Fruit fly (Drosophila melanogaster) whole organism: ENCODE data around the gene Mtr3.

ENCODE experiments used
- CG8478 ChIP-seq: fragments of >200 bp; optimal IDR thresholded peaks from 2 replicates; lab custom pipeline; 2018; ENCODE audit warnings: inconsistent platforms
- Dll ChIP-seq: fragments of >200 bp; optimal IDR thresholded peaks from 2 replicates; lab custom pipeline; 2017
- EcR ChIP-seq, 2 experiments: fragments of >200 bp; optimal IDR thresholded peaks; 2 replicates each; lab custom pipeline; 2017; ENCODE audit warnings: missing biosample characterization in 2 of 2, missing genetic modification characterization in 2 of 2, missing genetic modification reagents in 2 of 2
- pan ChIP-seq: fragments of >200 bp; optimal IDR thresholded peaks from 2 replicates; lab custom pipeline; 2017
- psq ChIP-seq: fragments of >200 bp; optimal IDR thresholded peaks from 2 replicates; lab custom pipeline; 2017
- usp ChIP-seq: fragments of >200 bp; optimal IDR thresholded peaks from 2 replicates; lab custom pipeline; 2017; ENCODE audit warnings: missing biosample characterization, missing genetic modification characterization, mixed read lengths

The Mtr3 gene

dm6 chr3L:19913328-19913936, at the start of gene Mtr3:
TSS of gene Mtr3 (minus strand) at chr3L:19913715.
- TF ChIP-seq CG8478 (lab: Kevin White, UChicago) (no peak), EcR (GFP tag; optimal IDR thresholded peaks at IDR 0.05; lab: Kevin White, UChicago) (no peak), Dll (lab: Kevin White, UChicago) (no peak), usp (GFP tag; lab: Kevin White, UChicago) (no peak), pan (no peak), psq (lab: Kevin White, UChicago) (no peak)

- TF ChIP-seq usp (GFP tag; lab: Kevin White, UChicago) (no peak), pan (no peak), EcR (GFP tag; optimal IDR thresholded peaks at IDR 0.05; lab: Kevin White, UChicago) (no peak), CG8478 (lab: Kevin White, UChicago) (no peak), Dll (lab: Kevin White, UChicago) (no peak), psq (lab: Kevin White, UChicago) (no peak)
Measured at dm6 chr3L:19961805-19962204, 48.3 kb upstream of the Mtr3 start.

- TF ChIP-seq pan (no peak), Dll (lab: Kevin White, UChicago) (no peak), usp (GFP tag; lab: Kevin White, UChicago) (no peak), EcR (GFP tag; optimal IDR thresholded peaks at IDR 0.05; lab: Kevin White, UChicago) (no peak), psq (lab: Kevin White, UChicago) (no peak), CG8478 (lab: Kevin White, UChicago) (no peak)
Measured at dm6 chr3L:19955699-19956098, 42.2 kb upstream of the Mtr3 start, which contains the start of gene CG42263. TSS of gene CG42263 (minus strand) at chr3L:19955799.

- TF ChIP-seq usp (GFP tag; lab: Kevin White, UChicago) (no peak), pan (no peak)
Measured at dm6 chr3L:19954426-19954825, 40.9 kb upstream of the Mtr3 start, which contains the start of gene CG42654. TSS of gene CG42654 (minus strand) at chr3L:19954526.

- TF ChIP-seq CG8478 (lab: Kevin White, UChicago) (no peak), pan (no peak), EcR (GFP tag; optimal IDR thresholded peaks at IDR 0.05; lab: Kevin White, UChicago) (no peak), psq (lab: Kevin White, UChicago) (no peak), Dll (lab: Kevin White, UChicago) (no peak), usp (GFP tag; lab: Kevin White, UChicago) (no peak)
Measured at dm6 chr3L:19953612-19954011, 40.1 kb upstream of the Mtr3 start, which contains the start of gene CG42655. TSS of gene CG42655 (minus strand) at chr3L:19953712.

- TF ChIP-seq EcR (GFP tag; optimal IDR thresholded peaks at IDR 0.05; lab: Kevin White, UChicago) (no peak), Dll (lab: Kevin White, UChicago) (no peak), CG8478 (lab: Kevin White, UChicago) (no peak), psq (lab: Kevin White, UChicago) (no peak), usp (GFP tag; lab: Kevin White, UChicago) (no peak), pan (no peak)
Measured at dm6 chr3L:19952690-19953089, 39.2 kb upstream of the Mtr3 start, which contains the start of gene CG33710. TSS of gene CG33710 (minus strand) at chr3L:19952790.

- TF ChIP-seq usp (GFP tag; lab: Kevin White, UChicago): no peak
- no peak for TF ChIP-seq EcR (GFP tag; optimal IDR thresholded peaks at IDR 0.05; lab: Kevin White, UChicago)
- TF ChIP-seq pan: no peak
- TF ChIP-seq CG8478 (lab: Kevin White, UChicago): no peak
- TF ChIP-seq Dll (lab: Kevin White, UChicago): no peak
- no peak for TF ChIP-seq psq (lab: Kevin White, UChicago)
Measured at dm6 chr3L:19951868-19952267, 38.4 kb upstream of the Mtr3 start, which contains the start of gene CG34258. TSS of gene CG34258 (minus strand) at chr3L:19951968.

- TF ChIP-seq pan: no peak
- TF ChIP-seq CG8478 (lab: Kevin White, UChicago): no peak
- TF ChIP-seq psq (lab: Kevin White, UChicago): no peak
- no peak for TF ChIP-seq EcR (GFP tag; optimal IDR thresholded peaks at IDR 0.05; lab: Kevin White, UChicago)
- no peak for TF ChIP-seq usp (GFP tag; lab: Kevin White, UChicago)
- no peak for TF ChIP-seq Dll (lab: Kevin White, UChicago)
Measured at dm6 chr3L:19951035-19951434, 37.5 kb upstream of the Mtr3 start, which contains the start of gene CG32219. TSS of gene CG32219 (minus strand) at chr3L:19951135.

dm6 chr3L:19945469-19945868, 32.0 kb upstream of the Mtr3 start:
- TF ChIP-seq Dll (lab: Kevin White, UChicago) (no peak), pan (no peak), CG8478 (lab: Kevin White, UChicago) (no peak), psq (lab: Kevin White, UChicago) (no peak), EcR (GFP tag; optimal IDR thresholded peaks at IDR 0.05; lab: Kevin White, UChicago) (no peak), usp (GFP tag; lab: Kevin White, UChicago) (no peak)

dm6 chr3L:19941162-19941561, 27.6 kb upstream of the Mtr3 start:
- TF ChIP-seq usp (GFP tag; lab: Kevin White, UChicago) (no peak), pan (no peak), Dll (lab: Kevin White, UChicago) (no peak)

dm6 chr3L:19940349-19940748, 26.8 kb upstream of the Mtr3 start:
- TF ChIP-seq CG8478 (lab: Kevin White, UChicago) (no peak), usp (GFP tag; lab: Kevin White, UChicago) (no peak), EcR (GFP tag; optimal IDR thresholded peaks at IDR 0.05; lab: Kevin White, UChicago) (no peak), psq (lab: Kevin White, UChicago) (no peak), pan (no peak), Dll (lab: Kevin White, UChicago) (no peak)

- TF ChIP-seq Dll (lab: Kevin White, UChicago): no peak
- no peak for TF ChIP-seq psq (lab: Kevin White, UChicago)
- no peak for TF ChIP-seq EcR (GFP tag; optimal IDR thresholded peaks at IDR 0.05; lab: Kevin White, UChicago)
- no peak for TF ChIP-seq CG8478 (lab: Kevin White, UChicago)
- TF ChIP-seq usp (GFP tag; lab: Kevin White, UChicago): no peak
- no peak for TF ChIP-seq pan
Measured at dm6 chr3L:19939024-19939423, 25.5 kb upstream of the Mtr3 start, which contains the start of gene Ac76E. TSS of gene Ac76E (plus strand) at chr3L:19939287.
